Worm (Caenorhabditis elegans): ENCODE data around the gene twk-48.

The twk-48 gene

ce11 chrIII:9861470-9862342 lies 1.2 kb downstream of the twk-48 start:
- TF ChIP-seq somi-1 (GFP tag; optimal IDR thresholded peaks at IDR 0.05) (peak; percentile 38), ztf-6 (GFP tag; IDR thresholded peaks at IDR 0.05) (no peak), snpc-1.1 (tag; optimal IDR thresholded peaks at IDR 0.05; ENCODE audit: insufficient read depth) (no peak), hmg-1.2 (GFP tag; IDR thresholded peaks at IDR 0.05) (peak; percentile 78), sptf-2 (GFP tag; optimal IDR thresholded peaks at IDR 0.05) (no peak), K12H6.12 (tag; optimal IDR thresholded peaks at IDR 0.05) (peak; percentile 40), pbrm-1 (GFP tag; IDR thresholded peaks at IDR 0.05) (peak; percentile 54; the same call in 1 of the 2 replicates), lin-26 (GFP tag; IDR thresholded peaks at IDR 0.05) (peak; percentile 93), sea-2 (GFP tag; IDR thresholded peaks at IDR 0.05) (no peak), athp-1 (tag; optimal IDR thresholded peaks at IDR 0.05) (peak; percentile 72), F37B4.10 (GFP tag; IDR thresholded peaks at IDR 0.05) (no peak), Y79H2A.3 (GFP tag; conservative IDR thresholded peaks at IDR 0.05) (no peak), xnd-1 (tag; optimal IDR thresholded peaks at IDR 0.05) (no peak), madf-6 (GFP tag; IDR thresholded peaks at IDR 0.05) (peak; percentile 62), B0019.2 (GFP tag; conservative IDR thresholded peaks at IDR 0.05) (no peak), tbp1 (GFP tag; optimal IDR thresholded peaks at IDR 0.05) (peak; percentile 98), tlf-1 (GFP tag; optimal IDR thresholded peaks at IDR 0.05) (peak; percentile 23), D2030.7 (GFP tag; IDR thresholded peaks at IDR 0.05) (0 out of 2 replicates have a peak, but pooled peaks have one; percentile 27), lin-35 (GFP tag; optimal IDR thresholded peaks at IDR 0.05) (peak in 1 of 3 experiments; percentile 67), fkh-3 (tag; optimal IDR thresholded peaks at IDR 0.05) (no peak), lir-1 (GFP tag; conservative IDR thresholded peaks at IDR 0.05) (no peak), F39B2.1 (GFP tag; IDR thresholded peaks at IDR 0.05) (0 out of 2 replicates have a peak, but pooled peaks have one; percentile 29), aptf-2 (GFP tag; conservative IDR thresholded peaks at IDR 0.05) (no peak), rpc-1 (optimal IDR thresholded peaks at IDR 0.05) (peak; percentile 60), rpc-1 (tag; optimal IDR thresholded peaks at IDR 0.05) (peak; percentile 83), nhr-179 (tag; optimal IDR thresholded peaks at IDR 0.05) (no peak), ZK185.1 (tag; optimal IDR thresholded peaks at IDR 0.05; ENCODE audit: poor library complexity, severe bottlenecking) (peak; percentile 74), bed-1 (GFP tag; IDR thresholded peaks at IDR 0.05) (no peak), hsf-1 (GFP tag; IDR thresholded peaks at IDR 0.05) (peak; percentile 66), lin-40 (tag; optimal IDR thresholded peaks at IDR 0.05) (peak; percentile 64), attf-6 (GFP tag; IDR thresholded peaks at IDR 0.05) (no peak), C06A6.2 (GFP tag; conservative IDR thresholded peaks at IDR 0.05) (no peak), madf-8 (GFP tag; conservative IDR thresholded peaks at IDR 0.05) (no peak; the same call in 1 of the 2 replicates), B0261.1 (tag; optimal IDR thresholded peaks at IDR 0.05) (peak; percentile 94), unc-130 (GFP tag; optimal IDR thresholded peaks at IDR 0.05) (peak; percentile 51), egl-18 (GFP tag; IDR thresholded peaks at IDR 0.05) (no peak), lag-1 (GFP tag; IDR thresholded peaks at IDR 0.05) (no peak), rcor-1 (GFP tag; IDR thresholded peaks at IDR 0.05) (peak; percentile 81), F57C9.4 (tag; optimal IDR thresholded peaks at IDR 0.05) (no peak), T07F8.4 (tag; optimal IDR thresholded peaks at IDR 0.05) (peak; percentile 3), C17E4.6 (GFP tag; IDR thresholded peaks at IDR 0.05) (no peak), nfyb-1 (GFP tag; IDR thresholded peaks at IDR 0.05) (peak; percentile 81), atf-7 (tag; optimal IDR thresholded peaks at IDR 0.05) (peak; percentile 36), Y53G8AR.9 (GFP tag; conservative IDR thresholded peaks at IDR 0.05) (peak; percentile 78), efl-1 (GFP tag; optimal IDR thresholded peaks at IDR 0.05) (no peak), F22D6.2 (tag; optimal IDR thresholded peaks at IDR 0.05) (no peak), B0336.3 (GFP tag; IDR thresholded peaks at IDR 0.05) (peak; percentile 79), dpff-1 (tag; optimal IDR thresholded peaks at IDR 0.05) (no peak)
